Worm (Caenorhabditis elegans): Measurements from ENCODE around the gene srw-8.

ce11 chrV:3040930-3041329 is 6.8 kb upstream of the srw-8 start:
- TF ChIP-seq fkh-10 (GFP tag; optimal IDR thresholded peaks at IDR 0.05): no peak
- no peak for TF ChIP-seq nhr-237 (tag; optimal IDR thresholded peaks at IDR 0.05)
- TF ChIP-seq snpc-4 (tag; optimal IDR thresholded peaks at IDR 0.05): no peak
- no peak for TF ChIP-seq daf-16 (GFP tag; optimal IDR thresholded peaks at IDR 0.05)
- no peak for TF ChIP-seq daf-16 (tag; optimal IDR thresholded peaks at IDR 0.05)
- no peak for TF ChIP-seq lsy-2 (tag; optimal IDR thresholded peaks at IDR 0.05)
- no peak for TF ChIP-seq fos-1 (tag; optimal IDR thresholded peaks at IDR 0.05)
- TF ChIP-seq ztf-11 (tag; optimal IDR thresholded peaks at IDR 0.05): no peak
- no peak for TF ChIP-seq arid-1 (GFP tag; conservative IDR thresholded peaks at IDR 0.05)
- no peak for TF ChIP-seq nhr-111 (GFP tag; optimal IDR thresholded peaks at IDR 0.05)
- no peak for TF ChIP-seq dmd-8 (GFP tag; IDR thresholded peaks at IDR 0.05)
- TF ChIP-seq skn-1 (tag; optimal IDR thresholded peaks at IDR 0.05): no peak
- no peak for TF ChIP-seq ztf-7 (tag; optimal IDR thresholded peaks at IDR 0.05)
- no peak for TF ChIP-seq dpl-1 (GFP tag; optimal IDR thresholded peaks at IDR 0.05)
